Fruit fly (Drosophila melanogaster) whole organism, pupa: ENCODE measurements around the gene Jasper.

ENCODE experiments used
- CG10348 ChIP-seq: fragments of 200-800 bp; sonication (Bioruptor generic); IDR thresholded peaks from 2 replicates; pipeline ENCODE4 v1.3.6; 2022; ENCODE audit warnings: missing biosample characterization, missing genetic modification characterization
- CG12605 ChIP-seq: fragments of 200-800 bp; sonication (Bioruptor generic); IDR thresholded peaks from 2 replicates; pipeline ENCODE4 v1.3.6; 2022; ENCODE audit warnings: missing biosample characterization, missing genetic modification characterization
- CG13204 ChIP-seq: fragments of 200-800 bp; sonication (Bioruptor generic); optimal IDR thresholded peaks from 2 replicates; lab custom pipeline; 2018; ENCODE audit warnings: missing biosample characterization, mild to moderate bottlenecking, missing genetic modification characterization, moderate library complexity
- CG14655 ChIP-seq: fragments of 200-800 bp; sonication (Bioruptor generic); optimal IDR thresholded peaks from 3 replicates; lab custom pipeline; 2017; ENCODE audit warnings: mild to moderate bottlenecking, missing biosample characterization, missing genetic modification reagents, missing genetic modification characterization
- CG15710 ChIP-seq: fragments of 200-800 bp; sonication (Bioruptor generic); optimal IDR thresholded peaks from 2 replicates; lab custom pipeline; 2018; ENCODE audit warnings: missing biosample characterization, mild to moderate bottlenecking, missing genetic modification characterization, moderate library complexity
- CG17806 ChIP-seq: fragments of 200-800 bp; sonication (Bioruptor generic); optimal IDR thresholded peaks from 2 replicates; lab custom pipeline; 2018; ENCODE audit warnings: missing biosample characterization, mild to moderate bottlenecking, missing genetic modification characterization, moderate library complexity
- CG32121 ChIP-seq: fragments of 200-800 bp; sonication (Bioruptor generic); IDR thresholded peaks from 2 replicates; pipeline ENCODE4 v1.3.6; 2022; ENCODE audit warnings: missing biosample characterization, missing genetic modification characterization
- CG34367 ChIP-seq: fragments of 200-800 bp; sonication (Bioruptor generic); optimal IDR thresholded peaks from 2 replicates; lab custom pipeline; 2018; ENCODE audit warnings: missing biosample characterization, mild to moderate bottlenecking, missing genetic modification characterization
- CG4496 ChIP-seq: fragments of 200-800 bp; sonication (Bioruptor generic); IDR thresholded peaks from 3 replicates; pipeline ENCODE4 v1.3.6; 2022; ENCODE audit warnings: missing biosample characterization, missing genetic modification characterization
- CG8159 ChIP-seq: fragments of 200-800 bp; sonication (Bioruptor generic); optimal IDR thresholded peaks from 3 replicates; lab custom pipeline; 2018; ENCODE audit warnings: missing biosample characterization, mild to moderate bottlenecking, missing genetic modification characterization, moderate library complexity
- CG8301 ChIP-seq: fragments of 200-800 bp; sonication (Bioruptor generic); optimal IDR thresholded peaks from 2 replicates; lab custom pipeline; 2018; ENCODE audit warnings: missing biosample characterization, mild to moderate bottlenecking, missing genetic modification characterization
- CG9948 ChIP-seq: fragments of 200-800 bp; sonication (Bioruptor generic); optimal IDR thresholded peaks from 2 replicates; lab custom pipeline; 2018; ENCODE audit warnings: missing biosample characterization, mild to moderate bottlenecking, missing genetic modification characterization, moderate library complexity
- D1 ChIP-seq: fragments of 200-800 bp; sonication (Bioruptor generic); optimal IDR thresholded peaks from 2 replicates; lab custom pipeline; 2018; ENCODE audit warnings: missing biosample characterization, mild to moderate bottlenecking, missing genetic modification characterization, moderate library complexity
- EcR ChIP-seq: fragments of 200-800 bp; sonication (Bioruptor generic); optimal IDR thresholded peaks from 3 replicates; lab custom pipeline; 2019; ENCODE audit warnings: missing biosample characterization, missing genetic modification characterization, mild to moderate bottlenecking, moderate library complexity, missing genetic modification reagents
- Ets98B ChIP-seq: fragments of 200-800 bp; sonication (Bioruptor generic); IDR thresholded peaks from 2 replicates; pipeline ENCODE4 v1.3.6; 2022; ENCODE audit warnings: missing biosample characterization, missing genetic modification characterization
- Pif1A ChIP-seq: fragments of 200-800 bp; sonication (Bioruptor generic); optimal IDR thresholded peaks from 3 replicates; lab custom pipeline; 2016; ENCODE audit warnings: missing biosample characterization, missing genetic modification characterization
- Pif1B ChIP-seq: fragments of 200-800 bp; sonication (Bioruptor generic); optimal IDR thresholded peaks from 3 replicates; lab custom pipeline; 2016; ENCODE audit warnings: missing biosample characterization, missing genetic modification characterization
- Snoo ChIP-seq: fragments of 200-800 bp; sonication (Bioruptor generic); optimal IDR thresholded peaks from 3 replicates; lab custom pipeline; 2017; ENCODE audit warnings: missing biosample characterization, mild to moderate bottlenecking, missing genetic modification characterization, inconsistent platforms
- fd96Ca ChIP-seq: fragments of 200-800 bp; sonication (Bioruptor generic); IDR thresholded peaks from 3 replicates; pipeline ENCODE4 v1.3.6; 2022; ENCODE audit warnings: missing biosample characterization, missing genetic modification characterization
- gl ChIP-seq: fragments of 200-800 bp; sonication (Bioruptor generic); optimal IDR thresholded peaks from 2 replicates; lab custom pipeline; 2018; ENCODE audit warnings: missing biosample characterization, mild to moderate bottlenecking, missing genetic modification characterization
- rn ChIP-seq: fragments of 200-800 bp; sonication (Bioruptor generic); IDR thresholded peaks from 2 replicates; pipeline ENCODE4 v1.3.6; 2022; ENCODE audit warnings: missing biosample characterization, missing genetic modification characterization

Gene Jasper

dm6 chr3R:30102806-30103619, 50.7 kb downstream of the Jasper start:
- TF ChIP-seq rn (GFP tag; lab: Robert Waterston, UW) (no peak), CG15710 (tag; lab: Kevin White, UChicago) (no peak), fd96Ca (GFP tag; lab: Robert Waterston, UW) (peak; percentile 17; the same call in 1 of the 3 replicates), CG9948 (no peak), EcR (GFP tag; lab: Kevin White, UChicago) (peak; percentile 63), CG10348 (GFP tag; lab: Robert Waterston, UW) (no peak), CG4496 (GFP tag; lab: Robert Waterston, UW) (no peak; the same call in 2 of the 3 replicates), Pif1B (GFP tag; lab: Kevin White, UChicago) (no peak), CG8301 (tag; lab: Kevin White, UChicago) (no peak), CG12605 (GFP tag; lab: Robert Waterston, UW) (no peak), D1 (no peak), Pif1A (no peak), Snoo (tag; lab: Kevin White, UChicago) (no peak), CG14655 (GFP tag; lab: Kevin White, UChicago) (peak; percentile 1), CG32121 (GFP tag; lab: Robert Waterston, UW) (0 out of 2 replicates have a peak, but pooled peaks have one; percentile 20), CG13204 (GFP tag; lab: Kevin White, UChicago) (peak; percentile 31), gl (tag; lab: Kevin White, UChicago) (no peak), Ets98B (GFP tag; lab: Robert Waterston, UW) (no peak), CG17806 (tag; lab: Kevin White, UChicago) (no peak), CG34367 (no peak), CG8159 (tag; lab: Kevin White, UChicago) (no peak)
- TF ChIP-seq, all 21 proteins: peak for 5
